Fruit fly (Drosophila melanogaster): ENCODE results near the gene CG17272.

CG17272 gene

dm6 chr3R:20829416-20830131 lies 5.5 kb upstream of the CG17272 start (continued):
- TF ChIP-seq esg (GFP tag; conservative IDR thresholded peaks at IDR 0.05) = peak; percentile 27
- no peak for TF ChIP-seq CG11085 (GFP tag; IDR thresholded peaks at IDR 0.05)
- TF ChIP-seq aop (GFP tag; IDR thresholded peaks at IDR 0.05) = 0 out of 2 replicates have a peak, but pooled peaks have one; percentile 8
- peak; percentile 17; the same call in 1 of the 2 replicates for TF ChIP-seq peb (GFP tag; IDR thresholded peaks at IDR 0.05)
- peak; percentile 24; the same call in 1 of the 2 replicates for TF ChIP-seq amos (GFP tag; IDR thresholded peaks at IDR 0.05; ENCODE audit: partially characterized antibody)
- TF ChIP-seq Doc2 (GFP tag; IDR thresholded peaks at IDR 0.05) = no peak
- TF ChIP-seq CG14710 (tag; optimal IDR thresholded peaks at IDR 0.05) = peak; percentile 18
- TF ChIP-seq CG10462 (GFP tag; optimal IDR thresholded peaks at IDR 0.05) = no peak
- TF ChIP-seq Opbp (GFP tag; IDR thresholded peaks at IDR 0.05; ENCODE audit: partially characterized antibody) = peak; percentile 42; the same call in 1 of the 3 replicates
- peak; percentile 91 for TF ChIP-seq row (GFP tag; IDR thresholded peaks at IDR 0.05)
- TF ChIP-seq gcm2 (GFP tag; optimal IDR thresholded peaks at IDR 0.05) = no peak
- peak; percentile 13; the same call in 2 of the 3 replicates for TF ChIP-seq Dbx (GFP tag; IDR thresholded peaks at IDR 0.05)
- peak; percentile 80 for TF ChIP-seq ftz-f1 (GFP tag; optimal IDR thresholded peaks at IDR 0.05)
- peak; percentile 53 for TF ChIP-seq Meics (GFP tag; optimal IDR thresholded peaks at IDR 0.05)
- TF ChIP-seq CG12391 (tag; optimal IDR thresholded peaks at IDR 0.05) = peak; percentile 45
- TF ChIP-seq bcd (GFP tag; optimal IDR thresholded peaks at IDR 0.05) = peak; percentile 25
- no peak for TF ChIP-seq HLH54F (GFP tag; optimal IDR thresholded peaks at IDR 0.05)
- no peak for TF ChIP-seq CG34224 (GFP tag; IDR thresholded peaks at IDR 0.05; ENCODE audit: partially characterized antibody)
- TF ChIP-seq crol (GFP tag; IDR thresholded peaks at IDR 0.05) = peak; percentile 99
- TF ChIP-seq dysf (GFP tag; IDR thresholded peaks at IDR 0.05) = peak; percentile 22; the same call in 2 of the 3 replicates
- peak; percentile 57 for TF ChIP-seq CG18262 (tag; optimal IDR thresholded peaks at IDR 0.05)
- TF ChIP-seq CG30020 (tag; optimal IDR thresholded peaks at IDR 0.05) = no peak
- peak; percentile 50; the same call in 1 of the 2 replicates for TF ChIP-seq bbx (GFP tag; IDR thresholded peaks at IDR 0.05; ENCODE audit: partially characterized antibody)
- TF ChIP-seq CG3995 (GFP tag; optimal IDR thresholded peaks at IDR 0.05) = no peak
- TF ChIP-seq NFAT (GFP tag; IDR thresholded peaks at IDR 0.05) = peak; percentile 68
- peak; percentile 59; the same call in 1 of the 2 replicates for TF ChIP-seq Bgb (GFP tag; IDR thresholded peaks at IDR 0.05; ENCODE audit: partially characterized antibody)
- TF ChIP-seq CG9817 (tag; optimal IDR thresholded peaks at IDR 0.05) = no peak
- TF ChIP-seq Nf-YA (GFP tag; IDR thresholded peaks at IDR 0.05) = no peak
- TF ChIP-seq caup (GFP tag; optimal IDR thresholded peaks at IDR 0.05; ENCODE audit: severe bottlenecking) = peak; percentile 40
- no peak for TF ChIP-seq wek (GFP tag; optimal IDR thresholded peaks at IDR 0.05)
- peak; percentile 41 to 47 for TF ChIP-seq Trl (optimal IDR thresholded peaks at IDR 0.05)
- no peak for TF ChIP-seq Trl (GFP tag; optimal IDR thresholded peaks at IDR 0.05)
- TF ChIP-seq phol (tag; optimal IDR thresholded peaks at IDR 0.05) = peak; percentile 23
- no peak for TF ChIP-seq dpn (GFP tag; optimal IDR thresholded peaks at IDR 0.05)
- TF ChIP-seq CG10321 (GFP tag; IDR thresholded peaks at IDR 0.05) = peak; percentile 39; the same call in 1 of the 2 replicates
- TF ChIP-seq CG9932 (GFP tag; IDR thresholded peaks at IDR 0.05) = peak; percentile 61
- TF ChIP-seq fd102C (GFP tag; optimal IDR thresholded peaks at IDR 0.05) = no peak
- TF ChIP-seq ap (GFP tag; IDR thresholded peaks at IDR 0.05) = no peak
- no peak for TF ChIP-seq CG4328 (GFP tag; optimal IDR thresholded peaks at IDR 0.05)
- TF ChIP-seq D19A (tag; optimal IDR thresholded peaks at IDR 0.05) = peak; percentile 31
- TF ChIP-seq CrebB (tag; optimal IDR thresholded peaks at IDR 0.05) = peak; percentile 17
- TF ChIP-seq ranshi (GFP tag; IDR thresholded peaks at IDR 0.05) = peak; percentile 5; the same call in 1 of the 2 replicates
- peak; percentile 41; the same call in 1 of the 3 replicates for TF ChIP-seq so (GFP tag; IDR thresholded peaks at IDR 0.05)
- TF ChIP-seq otp (GFP tag; IDR thresholded peaks at IDR 0.05) = 0 out of 3 replicates have a peak, but pooled peaks have one; percentile 9
- no peak; the same call in 1 of the 2 replicates for TF ChIP-seq Drgx (GFP tag; IDR thresholded peaks at IDR 0.05)
- TF ChIP-seq Atf-2 (GFP tag; optimal IDR thresholded peaks at IDR 0.05) = no peak
- TF ChIP-seq CG7556 (GFP tag; optimal IDR thresholded peaks at IDR 0.05) = peak; percentile 71
- peak; percentile 65 for TF ChIP-seq sens (GFP tag)
- peak; percentile 21 for TF ChIP-seq pzg (GFP tag; optimal IDR thresholded peaks at IDR 0.05)
